Worm (Caenorhabditis elegans) whole organism, L2 larva: Measurements from ENCODE around the gene rsks-1.

Source experiments
- C34F6.9 ChIP-seq: fragments of 150-350 bp; optimal IDR thresholded peaks from 2 replicates; lab custom pipeline; 2014; ENCODE audit warnings: missing biosample characterization, missing genetic modification characterization
- F13H6.1 ChIP-seq: sonication (generic microtip); optimal IDR thresholded peaks from 2 replicates; lab custom pipeline; 2016; ENCODE audit warnings: missing genetic modification characterization, missing compliant biosample characterization
- alr-1 ChIP-seq: fragments of 150-350 bp; optimal IDR thresholded peaks from 2 replicates; lab custom pipeline; 2014; ENCODE audit warnings: missing biosample characterization, missing genetic modification characterization
- blmp-1 ChIP-seq: sonication (generic microtip); optimal IDR thresholded peaks from 2 replicates; lab custom pipeline; 2017; ENCODE audit warnings: missing genetic modification characterization, mild to moderate bottlenecking, missing compliant biosample characterization, antibody characterized with exemption, moderate library complexity; ENCODE audit not compliant: insufficient read depth
- ceh-16 ChIP-seq: fragments of 150-350 bp; optimal IDR thresholded peaks from 2 replicates; lab custom pipeline; 2014; ENCODE audit warnings: missing biosample characterization, missing genetic modification characterization
- ceh-82 ChIP-seq: fragments of 150-350 bp; optimal IDR thresholded peaks from 2 replicates; lab custom pipeline; 2014; ENCODE audit warnings: missing biosample characterization, missing genetic modification characterization
- crh-2 ChIP-seq: sonication (generic microtip); optimal IDR thresholded peaks from 2 replicates; lab custom pipeline; 2017; ENCODE audit warnings: missing biosample characterization, missing genetic modification characterization
- egl-27 ChIP-seq: sonication (generic microtip); optimal IDR thresholded peaks from 3 replicates; lab custom pipeline; 2017; ENCODE audit warnings: missing biosample characterization, missing genetic modification reagents, missing genetic modification characterization
- elt-1 ChIP-seq: fragments of 150-350 bp; optimal IDR thresholded peaks from 2 replicates; lab custom pipeline; 2014; ENCODE audit warnings: missing biosample characterization, missing genetic modification characterization
- elt-3 ChIP-seq: sonication (generic microtip); optimal IDR thresholded peaks from 2 replicates; lab custom pipeline; 2017; ENCODE audit warnings: missing biosample characterization, missing genetic modification characterization
- fos-1 ChIP-seq: fragments of 150-350 bp; optimal IDR thresholded peaks from 2 replicates; lab custom pipeline; 2014; ENCODE audit warnings: missing biosample characterization, missing genetic modification characterization
- gmeb-1 ChIP-seq: fragments of 150-350 bp; optimal IDR thresholded peaks from 2 replicates; lab custom pipeline; 2014; ENCODE audit warnings: missing biosample characterization, missing genetic modification characterization
- lin-11 ChIP-seq: fragments of 150-350 bp; sonication (generic microtip); optimal IDR thresholded peaks from 2 replicates; lab custom pipeline; 2014; ENCODE audit warnings: missing biosample characterization, missing genetic modification characterization, inconsistent platforms, mixed read lengths
- lin-13 ChIP-seq: fragments of 150-350 bp; optimal IDR thresholded peaks from 2 replicates; lab custom pipeline; 2014; ENCODE audit warnings: missing biosample characterization, missing genetic modification reagents, missing genetic modification characterization
- lin-39 ChIP-seq: fragments of 150-350 bp; optimal IDR thresholded peaks from 2 replicates; lab custom pipeline; 2014; ENCODE audit warnings: missing biosample characterization, missing genetic modification reagents, missing genetic modification characterization
- lsy-2 ChIP-seq, 2 experiments: fragments of 150-350 bp in 1 of 2; sonication (generic microtip) in 1 of 2; optimal IDR thresholded peaks; 2 replicates each; lab custom pipeline; 2014 to 2017; ENCODE audit warnings: missing biosample characterization in 2 of 2, missing genetic modification characterization in 2 of 2
- mdl-1 ChIP-seq, 2 experiments: fragments of 150-350 bp in 1 of 2; sonication (generic microtip) in 1 of 2; optimal IDR thresholded peaks; 2 replicates each; lab custom pipeline; 2017; ENCODE audit warnings: missing biosample characterization in 2 of 2, missing genetic modification characterization in 2 of 2
- nhr-10 ChIP-seq: sonication (generic microtip); optimal IDR thresholded peaks from 2 replicates; lab custom pipeline; 2017; ENCODE audit warnings: missing biosample characterization, missing genetic modification characterization
- nhr-12 ChIP-seq: fragments of 150-350 bp; optimal IDR thresholded peaks from 2 replicates; lab custom pipeline; 2014; ENCODE audit warnings: missing biosample characterization, missing genetic modification characterization
- nhr-129 ChIP-seq: fragments of 150-350 bp; optimal IDR thresholded peaks from 2 replicates; lab custom pipeline; 2014; ENCODE audit warnings: missing biosample characterization, missing genetic modification characterization
- nhr-21 ChIP-seq: fragments of 150-350 bp; optimal IDR thresholded peaks from 2 replicates; lab custom pipeline; 2014; ENCODE audit warnings: missing biosample characterization, missing genetic modification characterization
- nhr-23 ChIP-seq: fragments of 150-350 bp; optimal IDR thresholded peaks from 2 replicates; lab custom pipeline; 2014; ENCODE audit warnings: missing biosample characterization, missing genetic modification reagents, missing genetic modification characterization
- nhr-237 ChIP-seq: fragments of 150-350 bp; optimal IDR thresholded peaks from 2 replicates; lab custom pipeline; 2014; ENCODE audit warnings: missing biosample characterization, missing genetic modification characterization
- nhr-25 ChIP-seq: fragments of 150-350 bp; sonication (generic microtip); optimal IDR thresholded peaks from 3 replicates; lab custom pipeline; 2014; ENCODE audit warnings: missing biosample characterization, missing genetic modification characterization
- peb-1 ChIP-seq: fragments of 150-350 bp; optimal IDR thresholded peaks from 2 replicates; lab custom pipeline; 2014; ENCODE audit warnings: missing biosample characterization, missing genetic modification characterization
- sem-4 ChIP-seq: fragments of 150-350 bp; optimal IDR thresholded peaks from 2 replicates; lab custom pipeline; 2014; ENCODE audit warnings: missing biosample characterization, missing genetic modification reagents, missing genetic modification characterization
- sma-3 ChIP-seq: sonication (generic microtip); optimal IDR thresholded peaks from 2 replicates; lab custom pipeline; 2016; ENCODE audit warnings: missing genetic modification reagents, missing genetic modification characterization, missing compliant biosample characterization
- sma-9 ChIP-seq, 2 experiments: fragments of 150-350 bp in 1 of 2; sonication (generic microtip) in 1 of 2; optimal IDR thresholded peaks; 2 replicates each; lab custom pipeline; 2014 to 2016; ENCODE audit warnings: missing genetic modification characterization in 2 of 2, mild to moderate bottlenecking in 1 of 2, missing biosample characterization in 1 of 2, missing compliant biosample characterization in 1 of 2, missing genetic modification reagents in 1 of 2, moderate library complexity in 1 of 2
- snpc-4 ChIP-seq: fragments of 150-350 bp; optimal IDR thresholded peaks from 2 replicates; lab custom pipeline; 2014; ENCODE audit warnings: missing biosample characterization, missing genetic modification characterization
- unc-39 ChIP-seq: fragments of 150-350 bp; optimal IDR thresholded peaks from 2 replicates; lab custom pipeline; 2014; ENCODE audit warnings: missing biosample characterization, missing genetic modification characterization
- unc-55 ChIP-seq: fragments of 150-350 bp; sonication (generic microtip); optimal IDR thresholded peaks from 3 replicates; lab custom pipeline; 2014; ENCODE audit warnings: missing biosample characterization, missing genetic modification reagents, missing genetic modification characterization
- zag-1 ChIP-seq: fragments of 150-350 bp; optimal IDR thresholded peaks from 2 replicates; lab custom pipeline; 2014; ENCODE audit warnings: missing biosample characterization, missing genetic modification characterization
- ztf-4 ChIP-seq: fragments of 150-350 bp; optimal IDR thresholded peaks from 2 replicates; lab custom pipeline; 2014; ENCODE audit warnings: missing biosample characterization, missing genetic modification characterization

Gene rsks-1

ce11 chrIII:11234742-11235141, 10.2 kb upstream of the rsks-1 start, which contains the start of gene Y47D3A.34:
Y47D3A.34 (minus strand) TSS chrIII:11234861.
- TF ChIP-seq ceh-16 (tag; lab: Kevin White, UChicago) (no peak), crh-2 (tag; lab: Kevin White, UChicago) (no peak), mdl-1 (tag; optimal IDR thresholded peaks at IDR 0.05; lab: Kevin White, UChicago) (no peak), nhr-10 (tag; lab: Kevin White, UChicago) (no peak), alr-1 (no peak), unc-55 (GFP tag; lab: Kevin White, UChicago) (no peak)

- TF ChIP-seq gmeb-1 (tag; lab: Kevin White, UChicago) (peak; percentile 40), lin-39 (tag; lab: Kevin White, UChicago) (no peak), ceh-16 (tag; lab: Kevin White, UChicago) (no peak), fos-1 (tag; lab: Kevin White, UChicago) (no peak), C34F6.9 (tag; lab: Kevin White, UChicago) (peak; percentile 56), nhr-25 (peak; percentile 21), nhr-237 (tag; lab: Kevin White, UChicago) (no peak), nhr-21 (tag; lab: Kevin White, UChicago) (peak; percentile 25), ztf-4 (tag; lab: Kevin White, UChicago) (peak; percentile 7), sma-3 (GFP tag; lab: Kevin White, UChicago) (peak; percentile 45), lsy-2 (tag; optimal IDR thresholded peaks at IDR 0.05; lab: Kevin White, UChicago) (peak in 1 of 2 experiments; percentile 62), lin-11 (tag; lab: Kevin White, UChicago) (peak; percentile 57), F13H6.1 (tag; lab: Kevin White, UChicago) (peak; percentile 26), nhr-129 (tag; lab: Kevin White, UChicago) (peak; percentile 0), snpc-4 (peak; percentile 34), nhr-12 (no peak), elt-3 (tag; lab: Kevin White, UChicago) (no peak), unc-55 (GFP tag; lab: Kevin White, UChicago) (peak; percentile 77), ceh-82 (no peak), lin-13 (peak; percentile 36), blmp-1 (tag; lab: Kevin White, UChicago) (no peak), elt-1 (tag; lab: Kevin White, UChicago) (no peak), crh-2 (tag; lab: Kevin White, UChicago) (peak; percentile 43), sma-9 (GFP tag; optimal IDR thresholded peaks at IDR 0.05; lab: Kevin White, UChicago) (peak; percentile 57), sma-9 (tag; optimal IDR thresholded peaks at IDR 0.05; lab: Kevin White, UChicago) (no peak), unc-39 (no peak), sem-4 (no peak)
- TF ChIP-seq, all 48 proteins: peak for 15
Observed at ce11 chrIII:11236788-11237187, 8.1 kb upstream of the rsks-1 start, which contains the start of the genes Y47D3A.14 and aakb-2. Y47D3A.14 (minus strand) TSS chrIII:11236868. aakb-2 (plus strand) TSS chrIII:11237143.

ce11 chrIII:11237741-11238140, 7.2 kb upstream of the rsks-1 start:
- TF ChIP-seq nhr-23 (tag; lab: Kevin White, UChicago): no peak
- TF ChIP-seq unc-55 (GFP tag; lab: Kevin White, UChicago): no peak
- no peak for TF ChIP-seq lin-11 (tag; lab: Kevin White, UChicago)
- no peak for TF ChIP-seq nhr-129 (tag; lab: Kevin White, UChicago)
- no peak for TF ChIP-seq lin-39 (tag; lab: Kevin White, UChicago)
- no peak for TF ChIP-seq egl-27 (tag; lab: Kevin White, UChicago)
- no peak for TF ChIP-seq peb-1 (tag; lab: Kevin White, UChicago)
- TF ChIP-seq unc-39: no peak
- TF ChIP-seq ceh-16 (tag; lab: Kevin White, UChicago): no peak
- TF ChIP-seq nhr-12: no peak
- TF ChIP-seq zag-1 (tag; lab: Kevin White, UChicago): no peak
- TF ChIP-seq elt-3 (tag; lab: Kevin White, UChicago): no peak
- no peak for TF ChIP-seq sma-9 (GFP tag; optimal IDR thresholded peaks at IDR 0.05; lab: Kevin White, UChicago)
- TF ChIP-seq sma-9 (tag; optimal IDR thresholded peaks at IDR 0.05; lab: Kevin White, UChicago): no peak

- TF ChIP-seq lin-11 (tag; lab: Kevin White, UChicago): no peak
- TF ChIP-seq elt-1 (tag; lab: Kevin White, UChicago): no peak
- no peak for TF ChIP-seq nhr-237 (tag; lab: Kevin White, UChicago)
- TF ChIP-seq nhr-25: no peak
- no peak for TF ChIP-seq ceh-16 (tag; lab: Kevin White, UChicago)
Observed at ce11 chrIII:11238309-11238708, 6.6 kb upstream of the rsks-1 start.
